Worm (Caenorhabditis elegans): ENCODE results near the gene nhr-171.

nhr-171 gene

ce11 chrV:7523392-7523791 is 11.8 kb downstream of the nhr-171 start, which contains the start of gene C54F6.6:
Gene C54F6.6, plus strand, starts transcription at chrV:7523692.
- no peak for TF ChIP-seq mep-1 (tag; optimal IDR thresholded peaks at IDR 0.05)
- TF ChIP-seq cnd-1 (tag; optimal IDR thresholded peaks at IDR 0.05) = no peak
- no peak for TF ChIP-seq drap-1 (GFP tag; optimal IDR thresholded peaks at IDR 0.05)
- TF ChIP-seq tbx-8 (GFP tag; optimal IDR thresholded peaks at IDR 0.05) = no peak
- TF ChIP-seq unc-39 (tag; optimal IDR thresholded peaks at IDR 0.05) = no peak
- TF ChIP-seq sem-2 (GFP tag; optimal IDR thresholded peaks at IDR 0.05) = no peak
- TF ChIP-seq flh-1 (GFP tag; optimal IDR thresholded peaks at IDR 0.05) = no peak
- no peak for TF ChIP-seq nhr-2 (tag; optimal IDR thresholded peaks at IDR 0.05)

ce11 chrV:7524447-7524846 is 12.9 kb downstream of the nhr-171 start, which contains the start of gene C54F6.20:
Gene C54F6.20, plus strand, starts transcription at chrV:7524747.
- no peak for TF ChIP-seq flh-1 (GFP tag; optimal IDR thresholded peaks at IDR 0.05)
- TF ChIP-seq zip-8 (tag; optimal IDR thresholded peaks at IDR 0.05) = no peak
- no peak for TF ChIP-seq nhr-28 (tag; optimal IDR thresholded peaks at IDR 0.05)
- no peak for TF ChIP-seq nhr-2 (tag; optimal IDR thresholded peaks at IDR 0.05)
- no peak for TF ChIP-seq ceh-39 (tag; optimal IDR thresholded peaks at IDR 0.05)
- no peak for TF ChIP-seq nhr-76 (tag; optimal IDR thresholded peaks at IDR 0.05)
- no peak for TF ChIP-seq ham-2 (GFP tag; optimal IDR thresholded peaks at IDR 0.05)
- no peak for TF ChIP-seq unc-62 (GFP tag; optimal IDR thresholded peaks at IDR 0.05)
- no peak for TF ChIP-seq lin-13 (tag; optimal IDR thresholded peaks at IDR 0.05)
- TF ChIP-seq cnd-1 (tag; optimal IDR thresholded peaks at IDR 0.05) = no peak

ce11 chrV:7525695-7526094 is 14.1 kb downstream of the nhr-171 start, which contains the start of gene C54F6.18:
Gene C54F6.18, plus strand, starts transcription at chrV:7525995.
- TF ChIP-seq nhr-76 (tag; optimal IDR thresholded peaks at IDR 0.05) = no peak
- TF ChIP-seq cnd-1 (tag; optimal IDR thresholded peaks at IDR 0.05) = no peak
- TF ChIP-seq lin-32 (GFP tag; optimal IDR thresholded peaks at IDR 0.05) = no peak
- no peak for TF ChIP-seq mab-5 (tag; optimal IDR thresholded peaks at IDR 0.05)
- TF ChIP-seq drap-1 (GFP tag; optimal IDR thresholded peaks at IDR 0.05) = no peak
- TF ChIP-seq blmp-1 (tag; optimal IDR thresholded peaks at IDR 0.05) = no peak
- no peak for TF ChIP-seq lin-13 (tag; optimal IDR thresholded peaks at IDR 0.05)

- no peak for TF ChIP-seq unc-62 (GFP tag; optimal IDR thresholded peaks at IDR 0.05)
- no peak for TF ChIP-seq M03D4.4 (tag; optimal IDR thresholded peaks at IDR 0.05)
- no peak for TF ChIP-seq ceh-43 (GFP tag; optimal IDR thresholded peaks at IDR 0.05)
- TF ChIP-seq elt-3 (tag; optimal IDR thresholded peaks at IDR 0.05) = no peak
- no peak for TF ChIP-seq ham-2 (GFP tag; optimal IDR thresholded peaks at IDR 0.05)
- TF ChIP-seq snpc-4 (tag; optimal IDR thresholded peaks at IDR 0.05) = no peak
- no peak for TF ChIP-seq mep-1 (tag; optimal IDR thresholded peaks at IDR 0.05)
- TF ChIP-seq ceh-83 (GFP tag; optimal IDR thresholded peaks at IDR 0.05) = no peak
- TF ChIP-seq nhr-12 (tag; optimal IDR thresholded peaks at IDR 0.05) = no peak
- TF ChIP-seq unc-120 (tag; optimal IDR thresholded peaks at IDR 0.05; ENCODE audit: poor library complexity, severe bottlenecking) = no peak
- no peak for TF ChIP-seq sem-2 (GFP tag; optimal IDR thresholded peaks at IDR 0.05)
- TF ChIP-seq hlh-1 (tag; optimal IDR thresholded peaks at IDR 0.05) = no peak
- TF ChIP-seq mls-2 (tag; optimal IDR thresholded peaks at IDR 0.05) = no peak
- TF ChIP-seq mab-5 (tag; optimal IDR thresholded peaks at IDR 0.05) = no peak
Measured at ce11 chrV:7527153-7527552, 15.6 kb downstream of the nhr-171 start, which contains the start of gene C54F6.17. Gene C54F6.17, plus strand, starts transcription at chrV:7527453.

ce11 chrV:7528816-7529215 is 17.3 kb downstream of the nhr-171 start, which contains the start of gene C54F6.5:
Gene C54F6.5, plus strand, starts transcription at chrV:7529116.
- TF ChIP-seq mep-1 (tag; optimal IDR thresholded peaks at IDR 0.05) (no peak), ceh-39 (tag; optimal IDR thresholded peaks at IDR 0.05) (no peak), unc-120 (tag; optimal IDR thresholded peaks at IDR 0.05; ENCODE audit: poor library complexity, severe bottlenecking) (no peak), mab-5 (tag; optimal IDR thresholded peaks at IDR 0.05) (no peak), snpc-4 (tag; optimal IDR thresholded peaks at IDR 0.05) (no peak), lin-13 (tag; optimal IDR thresholded peaks at IDR 0.05) (no peak), blmp-1 (tag; optimal IDR thresholded peaks at IDR 0.05) (no peak), nhr-76 (tag; optimal IDR thresholded peaks at IDR 0.05) (no peak), lsy-2 (tag; optimal IDR thresholded peaks at IDR 0.05) (no peak)

- no peak for TF ChIP-seq ceh-43 (GFP tag; optimal IDR thresholded peaks at IDR 0.05)
Measured at ce11 chrV:7529840-7530239, 18.3 kb downstream of the nhr-171 start, which contains the start of gene swt-2. Gene swt-2, plus strand, starts transcription at chrV:7530140.

All from whole organism, mixed stage, embryonic.